Fruit fly (Drosophila melanogaster) whole organism, embryonic: ENCODE results near the gene Cipc.

ENCODE experiments used
- Ada2b ChIP-seq: fragments of 200-800 bp; sonication (Bioruptor generic); IDR thresholded peaks from 2 replicates; pipeline ENCODE4 v1.3.6; 2022; ENCODE audit warnings: missing biosample characterization, missing genetic modification characterization
- CG10274 ChIP-seq: fragments of 200-800 bp; sonication (Bioruptor generic); optimal IDR thresholded peaks from 3 replicates; lab custom pipeline; 2017; ENCODE audit warnings: missing biosample characterization, mild to moderate bottlenecking, missing genetic modification characterization
- CG11093 ChIP-seq: fragments of 200-800 bp; sonication (Bioruptor generic); IDR thresholded peaks from 3 replicates; pipeline ENCODE4 v1.3.6; 2022; ENCODE audit warnings: missing biosample characterization, missing genetic modification characterization
- CG11247 ChIP-seq: fragments of 200-800 bp; sonication (Bioruptor generic); IDR thresholded peaks from 2 replicates; pipeline ENCODE4 v1.3.6; 2022; ENCODE audit warnings: missing biosample characterization, missing genetic modification characterization
- CG14441 ChIP-seq: fragments of 200-800 bp; sonication (Bioruptor generic); IDR thresholded peaks from 2 replicates; pipeline ENCODE4 v1.3.6; 2022; ENCODE audit warnings: missing biosample characterization, missing genetic modification characterization
- CG14965 ChIP-seq: fragments of 200-800 bp; sonication (Bioruptor generic); optimal IDR thresholded peaks from 2 replicates; lab custom pipeline; 2016; ENCODE audit warnings: missing biosample characterization, missing genetic modification characterization, borderline replicate concordance
- CG15269 ChIP-seq: fragments of 200-800 bp; sonication (Bioruptor generic); optimal IDR thresholded peaks from 2 replicates; lab custom pipeline; 2018; ENCODE audit warnings: missing biosample characterization, mild to moderate bottlenecking, missing genetic modification characterization, moderate library complexity
- CG1603 ChIP-seq: fragments of 200-800 bp; sonication (Bioruptor generic); optimal IDR thresholded peaks from 2 replicates; lab custom pipeline; 2019; ENCODE audit warnings: missing biosample characterization, mild to moderate bottlenecking, missing genetic modification characterization, moderate library complexity
- CG42726 ChIP-seq: fragments of 200-800 bp; sonication (Bioruptor generic); IDR thresholded peaks from 2 replicates; pipeline ENCODE4 v1.3.6; 2022; ENCODE audit warnings: missing biosample characterization, missing genetic modification characterization; ENCODE audit not compliant: partially characterized antibody
- CG4424 ChIP-seq: fragments of 200-800 bp; sonication (Bioruptor generic); optimal IDR thresholded peaks from 3 replicates; lab custom pipeline; 2016; ENCODE audit warnings: missing biosample characterization, missing genetic modification characterization
- CG4617 ChIP-seq: fragments of 200-800 bp; sonication (Bioruptor generic); optimal IDR thresholded peaks from 3 replicates; lab custom pipeline; 2016; ENCODE audit warnings: missing biosample characterization, missing genetic modification characterization, borderline replicate concordance
- CG4707 ChIP-seq: fragments of 200-800 bp; sonication (Bioruptor generic); optimal IDR thresholded peaks from 2 replicates; lab custom pipeline; 2018; ENCODE audit warnings: missing biosample characterization, mild to moderate bottlenecking, missing genetic modification characterization, moderate library complexity
- CG5953 ChIP-seq: fragments of 200-800 bp; sonication (Bioruptor generic); IDR thresholded peaks from 2 replicates; pipeline ENCODE4 v1.3.6; 2022; ENCODE audit warnings: missing biosample characterization, missing genetic modification characterization
- CG7271 ChIP-seq: fragments of 200-800 bp; sonication (Bioruptor generic); optimal IDR thresholded peaks from 2 replicates; lab custom pipeline; 2018; ENCODE audit warnings: missing biosample characterization, mild to moderate bottlenecking, missing genetic modification characterization, moderate library complexity
- CG7928 ChIP-seq: fragments of 200-800 bp; sonication (Bioruptor generic); optimal IDR thresholded peaks from 2 replicates; lab custom pipeline; 2017; ENCODE audit warnings: missing biosample characterization, mild to moderate bottlenecking, missing genetic modification characterization
- CG9932 ChIP-seq: fragments of 200-800 bp; sonication (Bioruptor generic); IDR thresholded peaks from 2 replicates; pipeline ENCODE4 v1.3.6; 2022; ENCODE audit warnings: missing biosample characterization, missing genetic modification characterization
- CTCF ChIP-seq: fragments of 200-800 bp; sonication (Bioruptor generic); optimal IDR thresholded peaks from 2 replicates; lab custom pipeline; 2017; ENCODE audit warnings: missing biosample characterization, mild to moderate bottlenecking, missing genetic modification characterization, moderate library complexity
- Chrac-16 ChIP-seq: fragments of 200-800 bp; sonication (Bioruptor generic); optimal IDR thresholded peaks from 3 replicates; lab custom pipeline; 2016; ENCODE audit warnings: missing biosample characterization, missing genetic modification characterization
- CoRest ChIP-seq: fragments of 200-800 bp; sonication (Bioruptor generic); optimal IDR thresholded peaks from 3 replicates; lab custom pipeline; 2018; ENCODE audit warnings: missing biosample characterization, mild to moderate bottlenecking, missing genetic modification characterization, moderate library complexity
- Dip2 ChIP-seq: fragments of 200-800 bp; sonication (Bioruptor generic); IDR thresholded peaks from 2 replicates; pipeline ENCODE4 v1.3.6; 2022; ENCODE audit warnings: missing biosample characterization, missing genetic modification characterization
- Drgx ChIP-seq: fragments of 200-800 bp; sonication (Bioruptor generic); IDR thresholded peaks from 2 replicates; pipeline ENCODE4 v1.3.6; 2022; ENCODE audit warnings: missing biosample characterization, missing genetic modification characterization
- E2f2 ChIP-seq: fragments of 200-800 bp; sonication (Bioruptor generic); IDR thresholded peaks from 2 replicates; pipeline ENCODE4 v1.3.6; 2022; ENCODE audit warnings: missing biosample characterization, missing genetic modification characterization
- ERR ChIP-seq: fragments of 200-800 bp; sonication (Bioruptor generic); optimal IDR thresholded peaks from 2 replicates; lab custom pipeline; 2016; ENCODE audit warnings: missing biosample characterization, missing genetic modification characterization
- Fer3 ChIP-seq: fragments of 200-800 bp; sonication (Bioruptor generic); optimal IDR thresholded peaks from 2 replicates; lab custom pipeline; 2018; ENCODE audit warnings: missing biosample characterization, mild to moderate bottlenecking, missing genetic modification characterization, moderate library complexity
- HLH4C ChIP-seq: fragments of 200-800 bp; sonication (Bioruptor generic); IDR thresholded peaks from 3 replicates; pipeline ENCODE4 v1.3.6; 2022; ENCODE audit warnings: missing biosample characterization, missing genetic modification characterization; ENCODE audit not compliant: partially characterized antibody
- Jarid2 ChIP-seq: fragments of 200-800 bp; sonication (Bioruptor generic); optimal IDR thresholded peaks from 3 replicates; lab custom pipeline; 2017; ENCODE audit warnings: mild to moderate bottlenecking, missing biosample characterization, missing genetic modification reagents, missing genetic modification characterization
- Med ChIP-seq: fragments of 200-800 bp; sonication (Bioruptor generic); peaks from one replicate; lab custom pipeline; 2016; ENCODE audit warnings: missing biosample characterization, missing genetic modification characterization, mild to moderate bottlenecking, inconsistent platforms, moderate library complexity
- Nf-YA ChIP-seq: fragments of 200-800 bp; sonication (Bioruptor generic); IDR thresholded peaks from 2 replicates; pipeline ENCODE4 v1.3.6; 2022; ENCODE audit warnings: missing biosample characterization, missing genetic modification characterization
- Nf-YB ChIP-seq: fragments of 200-800 bp; sonication (Bioruptor generic); optimal IDR thresholded peaks from 3 replicates; lab custom pipeline; 2019; ENCODE audit warnings: missing biosample characterization, mild to moderate bottlenecking, missing genetic modification characterization, moderate library complexity
- Optix ChIP-seq: fragments of 200-800 bp; sonication (Bioruptor generic); IDR thresholded peaks from 3 replicates; pipeline ENCODE4 v1.3.6; 2022; ENCODE audit warnings: missing biosample characterization, missing genetic modification characterization
- Ravus ChIP-seq: fragments of 200-800 bp; sonication (Bioruptor generic); IDR thresholded peaks from 2 replicates; pipeline ENCODE4 v1.3.6; 2022; ENCODE audit warnings: missing biosample characterization, missing genetic modification characterization
- aop ChIP-seq: fragments of 200-800 bp; sonication (Bioruptor generic); IDR thresholded peaks from 2 replicates; pipeline ENCODE4 v1.3.6; 2022; ENCODE audit warnings: missing biosample characterization, missing genetic modification characterization
- cas ChIP-seq: fragments of 200-800 bp; sonication (Bioruptor generic); IDR thresholded peaks from 2 replicates; pipeline ENCODE4 v1.3.6; 2022; ENCODE audit warnings: missing biosample characterization, missing genetic modification characterization
- cato ChIP-seq: fragments of 200-800 bp; sonication (Bioruptor generic); optimal IDR thresholded peaks from 2 replicates; lab custom pipeline; 2016; ENCODE audit warnings: missing biosample characterization, missing genetic modification characterization, borderline replicate concordance
- crol ChIP-seq: fragments of 200-800 bp; sonication (Bioruptor generic); IDR thresholded peaks from 2 replicates; pipeline ENCODE4 v1.3.6; 2022; ENCODE audit warnings: missing biosample characterization, missing genetic modification characterization
- dan ChIP-seq: fragments of 200-800 bp; sonication (Bioruptor generic); IDR thresholded peaks from 2 replicates; pipeline ENCODE4 v1.3.6; 2022; ENCODE audit warnings: missing biosample characterization, missing genetic modification characterization
- fd102C ChIP-seq: fragments of 200-800 bp; sonication (Bioruptor generic); optimal IDR thresholded peaks from 2 replicates; lab custom pipeline; 2018; ENCODE audit warnings: missing biosample characterization, mild to moderate bottlenecking, missing genetic modification characterization, moderate library complexity
- kah ChIP-seq: fragments of 200-800 bp; sonication (Bioruptor generic); optimal IDR thresholded peaks from 2 replicates; lab custom pipeline; 2018; ENCODE audit warnings: missing biosample characterization, mild to moderate bottlenecking, missing genetic modification characterization
- maf-S ChIP-seq: fragments of 200-800 bp; sonication (Bioruptor generic); optimal IDR thresholded peaks from 2 replicates; lab custom pipeline; 2016; ENCODE audit warnings: missing biosample characterization, missing genetic modification characterization
- nau ChIP-seq: fragments of 200-800 bp; sonication (Bioruptor generic); optimal IDR thresholded peaks from 3 replicates; lab custom pipeline; 2017; ENCODE audit warnings: missing biosample characterization, mild to moderate bottlenecking, missing genetic modification characterization, missing genetic modification reagents
- phol ChIP-seq: fragments of 200-800 bp; sonication (Bioruptor generic); optimal IDR thresholded peaks from 3 replicates; lab custom pipeline; 2018; ENCODE audit warnings: missing biosample characterization, mild to moderate bottlenecking, missing genetic modification characterization, moderate library complexity
- sc ChIP-seq, 3 experiments: fragments of >200 bp in 2 of 3; fragments of 200-800 bp in 1 of 3; sonication (Bioruptor generic) in 1 of 3; optimal IDR thresholded peaks; 2 replicates in 2 of 3; 3 replicates in 1 of 3; lab custom pipeline; 2017; ENCODE audit warnings: mild to moderate bottlenecking in 1 of 3, missing biosample characterization in 1 of 3, missing genetic modification characterization in 1 of 3, missing genetic modification reagents in 1 of 3
- slbo ChIP-seq: fragments of 200-800 bp; sonication (Bioruptor generic); IDR thresholded peaks from 2 replicates; pipeline ENCODE4 v1.3.6; 2022; ENCODE audit warnings: missing biosample characterization, missing genetic modification characterization
- slou ChIP-seq: fragments of 200-800 bp; sonication (Bioruptor generic); optimal IDR thresholded peaks from 3 replicates; lab custom pipeline; 2016; ENCODE audit warnings: missing biosample characterization, missing genetic modification characterization
- sqz ChIP-seq: fragments of 200-800 bp; sonication (Bioruptor generic); optimal IDR thresholded peaks from 3 replicates; lab custom pipeline; 2018; ENCODE audit warnings: missing biosample characterization, mild to moderate bottlenecking, missing genetic modification characterization
- sug ChIP-seq: fragments of 200-800 bp; optimal IDR thresholded peaks from 2 replicates; lab custom pipeline; 2019; ENCODE audit warnings: missing biosample characterization, mild to moderate bottlenecking, missing genetic modification characterization, moderate library complexity
- ttk ChIP-seq: fragments of 200-800 bp; sonication (Bioruptor generic); IDR thresholded peaks from 2 replicates; pipeline ENCODE4 v2.1.2; 2022; ENCODE audit warnings: missing biosample characterization, missing genetic modification characterization
- tup ChIP-seq: fragments of 200-800 bp; sonication (Bioruptor generic); optimal IDR thresholded peaks from 2 replicates; lab custom pipeline; 2016; ENCODE audit warnings: missing biosample characterization, mild to moderate bottlenecking, missing genetic modification characterization, moderate library complexity
- usp ChIP-seq: fragments of >200 bp; optimal IDR thresholded peaks from 2 replicates; lab custom pipeline; 2017; ENCODE audit warnings: missing biosample characterization, missing genetic modification characterization
- wdn ChIP-seq: fragments of 200-800 bp; sonication (Bioruptor generic); IDR thresholded peaks from 2 replicates; pipeline ENCODE4 v1.3.6; 2022; ENCODE audit warnings: missing biosample characterization, missing genetic modification characterization

Cipc gene

dm6 chr3R:26106595-26107152 is at the start of gene Cipc (continued):
- TF ChIP-seq CG9932 (GFP tag; lab: Robert Waterston, UW) (peak; percentile 78), sug (tag; lab: Kevin White, UChicago) (peak; percentile 82), CG7928 (GFP tag; lab: Kevin White, UChicago) (no peak), Jarid2 (GFP tag; lab: Kevin White, UChicago) (peak; percentile 92), tup (GFP tag; lab: Kevin White, UChicago) (peak; percentile 8), sqz (peak; percentile 72), nau (GFP tag; lab: Kevin White, UChicago) (peak; percentile 42), cas (GFP tag; lab: Robert Waterston, UW) (no peak; the same call in 1 of the 2 replicates), CG10274 (GFP tag; lab: Kevin White, UChicago) (peak; percentile 35), CG11093 (no peak), kah (peak; percentile 52), maf-S (GFP tag; lab: Kevin White, UChicago) (no peak), Ada2b (GFP tag; lab: Robert Waterston, UW) (peak; percentile 74), slbo (GFP tag; lab: Robert Waterston, UW) (peak; percentile 73), CG5953 (GFP tag; lab: Robert Waterston, UW) (peak; percentile 33; the same call in 1 of the 2 replicates), CG7271 (peak; percentile 10), CTCF (GFP tag; lab: Kevin White, UChicago) (peak; percentile 34), phol (tag; lab: Kevin White, UChicago) (peak; percentile 72), HLH4C (GFP tag; lab: Robert Waterston, UW) (no peak; the same call in 2 of the 3 replicates), Nf-YA (GFP tag; lab: Robert Waterston, UW) (peak; percentile 61), ERR (GFP tag; lab: Kevin White, UChicago) (no peak), Ravus (GFP tag; lab: Robert Waterston, UW) (peak; percentile 42), CoRest (tag; lab: Kevin White, UChicago) (peak; percentile 79), CG14441 (peak; percentile 70), wdn (GFP tag; lab: Robert Waterston, UW) (peak; percentile 42; the same call in 1 of the 2 replicates), aop (peak; percentile 23; the same call in 1 of the 2 replicates), CG4424 (peak; percentile 72), CG11247 (GFP tag; lab: Robert Waterston, UW) (peak; percentile 61), E2f2 (GFP tag; lab: Robert Waterston, UW) (peak; percentile 47), CG4617 (no peak), usp (GFP tag; lab: Kevin White, UChicago) (no peak), crol (no peak), CG42726 (peak; percentile 75; the same call in 1 of the 2 replicates), ttk (peak; percentile 10; the same call in 1 of the 2 replicates), sc (optimal IDR thresholded peaks at IDR 0.05; lab: Kevin White, UChicago) (no peak), sc (GFP tag; optimal IDR thresholded peaks at IDR 0.05; lab: Kevin White, UChicago) (peak; percentile 36), Med (GFP tag; lab: Kevin White, UChicago) (peak; percentile 94), CG14965 (GFP tag; lab: Kevin White, UChicago) (no peak), cato (GFP tag; lab: Kevin White, UChicago) (peak; percentile 26), CG15269 (tag; lab: Kevin White, UChicago) (peak; percentile 85), CG1603 (tag; lab: Kevin White, UChicago) (no peak), Fer3 (tag; lab: Kevin White, UChicago) (peak; percentile 75), CG4707 (no peak), slou (GFP tag; lab: Kevin White, UChicago) (peak; percentile 50), Chrac-16 (GFP tag; lab: Kevin White, UChicago) (peak; percentile 32), Nf-YB (GFP tag; lab: Kevin White, UChicago) (peak; percentile 70), Dip2 (GFP tag; lab: Robert Waterston, UW) (no peak), fd102C (GFP tag; lab: Kevin White, UChicago) (no peak), dan (GFP tag; lab: Robert Waterston, UW) (no peak), Optix (GFP tag; lab: Robert Waterston, UW) (no peak; the same call in 2 of the 3 replicates), Drgx (GFP tag; lab: Robert Waterston, UW) (peak; percentile 75)
